Fruit fly (Drosophila melanogaster): ENCODE measurements around the gene tkv.

The tkv gene

dm6 chr2L:5240520-5240919 lies 30.7 kb downstream of the tkv start (continued):
- TF ChIP-seq sqz (GFP tag; optimal IDR thresholded peaks at IDR 0.05) = no peak
- TF ChIP-seq CG18619 (GFP tag; optimal IDR thresholded peaks at IDR 0.05) = no peak
- peak; percentile 71; the same call in 2 of the 3 replicates for TF ChIP-seq hb (GFP tag; IDR thresholded peaks at IDR 0.05; ENCODE audit: partially characterized antibody)
- TF ChIP-seq Pdp1 (GFP tag; optimal IDR thresholded peaks at IDR 0.05) = no peak
- no peak for TF ChIP-seq fd64A (GFP tag; optimal IDR thresholded peaks at IDR 0.05)
- TF ChIP-seq so (GFP tag; IDR thresholded peaks at IDR 0.05) = peak; percentile 7; the same call in 1 of the 3 replicates
- peak; percentile 73 for TF ChIP-seq HLH4C (GFP tag; IDR thresholded peaks at IDR 0.05; ENCODE audit: partially characterized antibody)
- no peak for TF ChIP-seq HmgZ (tag; optimal IDR thresholded peaks at IDR 0.05)
- no peak for TF ChIP-seq CG4328 (GFP tag; optimal IDR thresholded peaks at IDR 0.05)
- TF ChIP-seq ato (GFP tag; IDR thresholded peaks at IDR 0.05; ENCODE audit: partially characterized antibody) = peak; percentile 78
- TF ChIP-seq trh (GFP tag; optimal IDR thresholded peaks at IDR 0.05) = no peak
- TF ChIP-seq Sox102F (GFP tag; optimal IDR thresholded peaks at IDR 0.05) = no peak
- peak; percentile 70 for TF ChIP-seq knrl (GFP tag; IDR thresholded peaks at IDR 0.05; ENCODE audit: partially characterized antibody)
- 0 out of 2 replicates have a peak, but pooled peaks have one; percentile 30 for TF ChIP-seq slbo (GFP tag; IDR thresholded peaks at IDR 0.05)
- TF ChIP-seq h (optimal IDR thresholded peaks at IDR 0.05) = no peak
- no peak for TF ChIP-seq ab (GFP tag; optimal IDR thresholded peaks at IDR 0.05)
- TF ChIP-seq GATAe (GFP tag; conservative IDR thresholded peaks at IDR 0.05) = no peak
- no peak for TF ChIP-seq gt (GFP tag; IDR thresholded peaks at IDR 0.05)
- TF ChIP-seq bab2 (GFP tag; optimal IDR thresholded peaks at IDR 0.05) = no peak
- TF ChIP-seq Stat92E (GFP tag; optimal IDR thresholded peaks at IDR 0.05) = peak in 1 of 3 experiments; percentile 69
- peak; percentile 69 for TF ChIP-seq lov (optimal IDR thresholded peaks at IDR 0.05)
- TF ChIP-seq lov (GFP tag; IDR thresholded peaks at IDR 0.05) = no peak
- TF ChIP-seq nerfin-1 (tag; optimal IDR thresholded peaks at IDR 0.05) = peak; percentile 53
- TF ChIP-seq CG11093 (GFP tag; IDR thresholded peaks at IDR 0.05) = no peak
- TF ChIP-seq B-H1 (GFP tag; IDR thresholded peaks at IDR 0.05) = peak; percentile 14; the same call in 1 of the 3 replicates
- TF ChIP-seq bowl (GFP tag; IDR thresholded peaks at IDR 0.05) = no peak
- no peak for TF ChIP-seq CG11398 (GFP tag; optimal IDR thresholded peaks at IDR 0.05)
- no peak for TF ChIP-seq CG15269 (tag; optimal IDR thresholded peaks at IDR 0.05)
- TF ChIP-seq Scr (GFP tag; IDR thresholded peaks at IDR 0.05; ENCODE audit: partially characterized antibody) = peak; percentile 72
- TF ChIP-seq chm (GFP tag; IDR thresholded peaks at IDR 0.05) = peak; percentile 72
- peak; percentile 42 for TF ChIP-seq pros (GFP tag; optimal IDR thresholded peaks at IDR 0.05)
- no peak for TF ChIP-seq fd102C (GFP tag; optimal IDR thresholded peaks at IDR 0.05)
- peak; percentile 4 for TF ChIP-seq CG18262 (tag; optimal IDR thresholded peaks at IDR 0.05)
- peak; percentile 36; the same call in 1 of the 3 replicates for TF ChIP-seq ci (GFP tag; IDR thresholded peaks at IDR 0.05)
- no peak for TF ChIP-seq CG4360 (GFP tag; IDR thresholded peaks at IDR 0.05)
- TF ChIP-seq D19A (tag; optimal IDR thresholded peaks at IDR 0.05) = peak; percentile 50
- no peak for TF ChIP-seq CG15479 (GFP tag; optimal IDR thresholded peaks at IDR 0.05)
- TF ChIP-seq CG12769 (tag; optimal IDR thresholded peaks at IDR 0.05) = peak; percentile 54
- no peak for TF ChIP-seq Hmx (GFP tag; optimal IDR thresholded peaks at IDR 0.05)
- TF ChIP-seq CG31365 (tag; optimal IDR thresholded peaks at IDR 0.05) = no peak
- no peak for TF ChIP-seq zf30C (GFP tag; optimal IDR thresholded peaks at IDR 0.05)
- TF ChIP-seq CG12071 (GFP tag; optimal IDR thresholded peaks at IDR 0.05) = no peak
- peak; percentile 29; the same call in 1 of the 2 replicates for TF ChIP-seq unc-4 (GFP tag; IDR thresholded peaks at IDR 0.05; ENCODE audit: partially characterized antibody)
- peak; percentile 92 for TF ChIP-seq Opbp (GFP tag; IDR thresholded peaks at IDR 0.05; ENCODE audit: partially characterized antibody)
- TF ChIP-seq HLH3B (GFP tag; IDR thresholded peaks at IDR 0.05) = no peak
